Fruit fly (Drosophila melanogaster): Measurements from ENCODE around the gene CG15296.
A peak's percentile ranks its signal among the peaks of the same experiment; 100 is the strongest.

CG15296 gene

DNA sequence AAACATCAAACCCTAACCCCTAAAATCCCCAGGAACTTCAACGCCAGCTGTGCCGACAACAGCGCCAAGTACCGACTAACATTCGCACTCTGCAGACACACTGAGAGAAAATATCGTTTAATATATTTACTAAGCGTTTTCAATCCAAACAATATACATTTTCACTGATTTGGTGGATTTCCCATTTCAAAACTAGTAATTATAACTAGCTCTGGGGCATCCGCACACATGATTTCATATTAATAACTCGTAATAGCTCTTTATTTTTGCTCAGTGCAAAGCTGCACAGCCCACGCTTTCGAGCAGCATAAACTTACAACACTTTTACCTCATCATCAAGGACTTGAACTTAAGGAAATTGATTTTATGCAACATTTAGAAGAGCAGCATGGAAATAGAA, 2.2 kb downstream of the CG15296 start:
- TF ChIP-seq fd96Ca (GFP tag; IDR thresholded peaks at IDR 0.05) (no peak), CG14655 (GFP tag; optimal IDR thresholded peaks at IDR 0.05) (no peak), CG8159 (tag; optimal IDR thresholded peaks at IDR 0.05) (no peak), EcR (GFP tag; optimal IDR thresholded peaks at IDR 0.05) (no peak), CG34367 (tag; optimal IDR thresholded peaks at IDR 0.05) (no peak), CG9948 (tag; optimal IDR thresholded peaks at IDR 0.05) (no peak), Pif1A (GFP tag; optimal IDR thresholded peaks at IDR 0.05) (no peak), rn (GFP tag; IDR thresholded peaks at IDR 0.05) (no peak), CG32121 (GFP tag; IDR thresholded peaks at IDR 0.05) (no peak), D1 (tag; optimal IDR thresholded peaks at IDR 0.05) (no peak)

DNA sequence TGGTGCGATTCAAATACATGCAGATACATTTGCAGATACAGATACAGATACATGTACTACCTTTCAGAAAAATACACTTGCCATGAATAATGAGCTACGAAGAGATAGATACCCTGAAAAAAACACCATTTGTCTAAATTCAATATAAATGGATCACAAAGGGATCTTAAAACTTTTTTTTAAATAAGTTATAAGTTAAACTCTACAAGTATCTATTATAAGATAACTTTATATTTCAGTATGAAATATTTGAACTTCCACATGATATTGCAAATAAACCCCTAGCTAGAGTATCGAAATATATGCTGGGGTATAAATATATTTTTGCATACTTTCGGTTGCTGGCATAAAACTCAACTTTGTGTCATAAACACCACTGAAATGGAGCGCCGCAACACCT, 5.0 kb downstream of the CG15296 start:
- TF ChIP-seq CG17806 (tag; optimal IDR thresholded peaks at IDR 0.05) (peak; percentile 64), CG8159 (tag; optimal IDR thresholded peaks at IDR 0.05) (peak; percentile 68), CG34367 (tag; optimal IDR thresholded peaks at IDR 0.05) (peak; percentile 37), CG12605 (GFP tag; IDR thresholded peaks at IDR 0.05) (0 out of 2 replicates have a peak, but pooled peaks have one; percentile 35), CG4496 (GFP tag; IDR thresholded peaks at IDR 0.05) (peak; percentile 74), CG10348 (GFP tag; IDR thresholded peaks at IDR 0.05) (0 out of 2 replicates have a peak, but pooled peaks have one; percentile 17), gl (tag; optimal IDR thresholded peaks at IDR 0.05) (peak; percentile 2), CG14655 (GFP tag; optimal IDR thresholded peaks at IDR 0.05) (peak; percentile 76), fd96Ca (GFP tag; IDR thresholded peaks at IDR 0.05) (no peak), CG15710 (tag; optimal IDR thresholded peaks at IDR 0.05) (peak; percentile 64), Pif1B (GFP tag; optimal IDR thresholded peaks at IDR 0.05) (peak; percentile 54), CG9948 (tag; optimal IDR thresholded peaks at IDR 0.05) (peak; percentile 75), CG32121 (GFP tag; IDR thresholded peaks at IDR 0.05) (peak; percentile 78), rn (GFP tag; IDR thresholded peaks at IDR 0.05) (no peak), D1 (tag; optimal IDR thresholded peaks at IDR 0.05) (peak; percentile 69), CG13204 (GFP tag; optimal IDR thresholded peaks at IDR 0.05) (no peak), EcR (GFP tag; optimal IDR thresholded peaks at IDR 0.05) (no peak), Pif1A (GFP tag; optimal IDR thresholded peaks at IDR 0.05) (peak; percentile 50), Ets98B (GFP tag; IDR thresholded peaks at IDR 0.05) (peak; percentile 71), Snoo (tag; optimal IDR thresholded peaks at IDR 0.05) (peak; percentile 63), CG8301 (tag; optimal IDR thresholded peaks at IDR 0.05) (peak; percentile 77)

DNA sequence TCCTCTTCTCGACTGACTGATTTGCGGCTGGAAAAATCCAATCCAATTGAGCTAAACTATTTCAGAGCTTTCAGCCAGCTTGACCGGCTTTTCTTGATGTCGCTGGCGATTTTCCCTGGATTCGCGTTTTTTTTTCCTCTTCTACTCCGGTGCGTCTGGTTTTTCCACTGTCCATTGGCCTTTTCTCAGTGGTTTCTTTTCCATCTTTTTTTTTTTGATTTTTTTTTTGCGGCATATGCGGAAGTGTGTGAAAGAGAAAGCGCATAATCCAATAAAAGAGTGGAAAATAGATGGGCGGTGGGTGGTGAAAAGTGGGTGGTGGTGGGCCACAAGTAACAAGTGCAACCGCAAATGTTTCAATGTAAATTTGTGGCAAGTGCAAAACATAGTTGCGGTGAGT, 8.3 kb downstream of the CG15296 start:
- TF ChIP-seq Pif1A (GFP tag; optimal IDR thresholded peaks at IDR 0.05), result no peak
- peak; percentile 20 for TF ChIP-seq CG14655 (GFP tag; optimal IDR thresholded peaks at IDR 0.05)
- no peak for TF ChIP-seq D1 (tag; optimal IDR thresholded peaks at IDR 0.05)
- peak; percentile 14 for TF ChIP-seq CG8301 (tag; optimal IDR thresholded peaks at IDR 0.05)
- peak; percentile 43 for TF ChIP-seq Ets98B (GFP tag; IDR thresholded peaks at IDR 0.05)
- no peak for TF ChIP-seq gl (tag; optimal IDR thresholded peaks at IDR 0.05)
- TF ChIP-seq CG13204 (GFP tag; optimal IDR thresholded peaks at IDR 0.05), result no peak
- TF ChIP-seq rn (GFP tag; IDR thresholded peaks at IDR 0.05), result no peak
- TF ChIP-seq CG9948 (tag; optimal IDR thresholded peaks at IDR 0.05), result no peak
- peak; percentile 17; the same call in 1 of the 2 replicates for TF ChIP-seq CG32121 (GFP tag; IDR thresholded peaks at IDR 0.05)
- no peak for TF ChIP-seq CG34367 (tag; optimal IDR thresholded peaks at IDR 0.05)
- TF ChIP-seq CG17806 (tag; optimal IDR thresholded peaks at IDR 0.05), result no peak
- TF ChIP-seq fd96Ca (GFP tag; IDR thresholded peaks at IDR 0.05), result no peak
- no peak for TF ChIP-seq Snoo (tag; optimal IDR thresholded peaks at IDR 0.05)
- no peak for TF ChIP-seq EcR (GFP tag; optimal IDR thresholded peaks at IDR 0.05)
- TF ChIP-seq CG4496 (GFP tag; IDR thresholded peaks at IDR 0.05), result no peak; the same call in 2 of the 3 replicates
- no peak for TF ChIP-seq CG15710 (tag; optimal IDR thresholded peaks at IDR 0.05)
- no peak for TF ChIP-seq Pif1B (GFP tag; optimal IDR thresholded peaks at IDR 0.05)
- TF ChIP-seq CG12605 (GFP tag; IDR thresholded peaks at IDR 0.05), result no peak
- TF ChIP-seq CG8159 (tag; optimal IDR thresholded peaks at IDR 0.05), result no peak

DNA sequence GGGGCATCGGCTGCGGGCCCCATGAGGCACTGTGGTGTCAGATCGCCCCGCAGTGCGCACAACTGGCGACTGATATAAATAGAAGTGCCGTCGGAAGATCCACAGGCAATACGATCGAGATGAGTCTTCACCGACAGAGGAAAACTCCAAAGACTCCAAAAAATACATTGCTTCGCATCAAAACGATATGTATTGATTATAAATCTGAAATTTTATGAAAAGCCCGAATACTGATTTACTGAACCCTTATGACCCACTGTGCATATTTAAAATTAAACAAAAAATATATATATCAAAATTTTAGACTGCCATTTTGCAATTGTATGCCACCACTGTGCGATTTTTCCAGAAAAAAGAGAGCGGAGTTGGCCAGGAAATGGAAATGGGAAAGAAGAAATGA, 9.0 kb downstream of the CG15296 start:
- TF ChIP-seq CG34367 (tag; optimal IDR thresholded peaks at IDR 0.05) (peak; percentile 58), fd96Ca (GFP tag; IDR thresholded peaks at IDR 0.05) (peak; percentile 87), CG9948 (tag; optimal IDR thresholded peaks at IDR 0.05) (peak; percentile 75), D1 (tag; optimal IDR thresholded peaks at IDR 0.05) (peak; percentile 21), Pif1B (GFP tag; optimal IDR thresholded peaks at IDR 0.05) (peak; percentile 91), Pif1A (GFP tag; optimal IDR thresholded peaks at IDR 0.05) (peak; percentile 87), CG4496 (GFP tag; IDR thresholded peaks at IDR 0.05) (peak; percentile 80; the same call in 2 of the 3 replicates), CG13204 (GFP tag; optimal IDR thresholded peaks at IDR 0.05) (peak; percentile 22), CG14655 (GFP tag; optimal IDR thresholded peaks at IDR 0.05) (peak; percentile 97), CG10348 (GFP tag; IDR thresholded peaks at IDR 0.05) (no peak), EcR (GFP tag; optimal IDR thresholded peaks at IDR 0.05) (no peak), Snoo (tag; optimal IDR thresholded peaks at IDR 0.05) (peak; percentile 89), CG8159 (tag; optimal IDR thresholded peaks at IDR 0.05) (peak; percentile 73), CG17806 (tag; optimal IDR thresholded peaks at IDR 0.05) (peak; percentile 70), CG32121 (GFP tag; IDR thresholded peaks at IDR 0.05) (peak; percentile 78), CG12605 (GFP tag; IDR thresholded peaks at IDR 0.05) (peak; percentile 53), CG15710 (tag; optimal IDR thresholded peaks at IDR 0.05) (peak; percentile 67), Ets98B (GFP tag; IDR thresholded peaks at IDR 0.05) (peak; percentile 76), CG8301 (tag; optimal IDR thresholded peaks at IDR 0.05) (peak; percentile 94), gl (tag; optimal IDR thresholded peaks at IDR 0.05) (peak; percentile 36), rn (GFP tag; IDR thresholded peaks at IDR 0.05) (peak; percentile 74)

DNA sequence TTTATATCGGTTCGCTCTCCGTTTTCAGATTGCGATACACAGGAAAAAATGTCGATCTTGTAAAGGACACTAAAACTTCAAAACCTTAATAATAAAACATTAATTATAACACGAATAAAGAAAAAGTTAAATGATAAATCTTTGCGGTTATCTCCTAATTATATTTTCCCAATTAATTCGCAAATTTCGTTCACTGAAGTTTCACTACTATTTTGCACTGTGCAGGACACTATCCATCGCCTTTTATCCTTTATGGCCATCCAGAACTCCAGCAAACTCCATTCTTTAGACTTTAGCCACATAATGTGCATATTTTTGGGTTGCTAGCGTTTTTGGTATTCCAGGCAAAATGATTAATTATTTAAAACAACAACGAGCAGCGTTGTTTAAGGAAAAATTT, 17.3 kb downstream of the CG15296 start:
- TF ChIP-seq EcR (GFP tag; optimal IDR thresholded peaks at IDR 0.05) (no peak), CG8301 (tag; optimal IDR thresholded peaks at IDR 0.05) (no peak), CG8159 (tag; optimal IDR thresholded peaks at IDR 0.05) (peak; percentile 11), CG17806 (tag; optimal IDR thresholded peaks at IDR 0.05) (peak; percentile 0), CG10348 (GFP tag; IDR thresholded peaks at IDR 0.05) (no peak), CG12605 (GFP tag; IDR thresholded peaks at IDR 0.05) (no peak), CG9948 (tag; optimal IDR thresholded peaks at IDR 0.05) (no peak), CG34367 (tag; optimal IDR thresholded peaks at IDR 0.05) (no peak), gl (tag; optimal IDR thresholded peaks at IDR 0.05) (no peak), D1 (tag; optimal IDR thresholded peaks at IDR 0.05) (no peak), CG13204 (GFP tag; optimal IDR thresholded peaks at IDR 0.05) (no peak)

Measured in whole organism, pupa.